Worm (Caenorhabditis elegans) whole organism, L1 larva: ENCODE results near the gene Y75B12B.10.

Experiments used
- C04F5.9 ChIP-seq: sonication (generic microtip); optimal IDR thresholded peaks from 2 replicates; lab custom pipeline; 2016; ENCODE audit warnings: missing genetic modification characterization, missing compliant biosample characterization
- C34B4.2 ChIP-seq: sonication (generic microtip); optimal IDR thresholded peaks from 2 replicates; lab custom pipeline; 2017; ENCODE audit warnings: mild to moderate bottlenecking, missing genetic modification characterization, missing compliant biosample characterization
- F16B12.6 ChIP-seq: fragments of 150-350 bp; optimal IDR thresholded peaks from 2 replicates; lab custom pipeline; 2014; ENCODE audit warnings: missing biosample characterization, missing genetic modification characterization
- Y116A8C.19 ChIP-seq: sonication (generic microtip); optimal IDR thresholded peaks from 2 replicates; lab custom pipeline; 2016; ENCODE audit warnings: missing compliant biosample characterization, missing genetic modification characterization, borderline replicate concordance
- aha-1 ChIP-seq: fragments of 150-350 bp; optimal IDR thresholded peaks from 2 replicates; lab custom pipeline; 2014; ENCODE audit warnings: missing biosample characterization, missing genetic modification characterization
- aly-2 ChIP-seq: fragments of 150-350 bp; optimal IDR thresholded peaks from 2 replicates; lab custom pipeline; 2014; ENCODE audit warnings: missing biosample characterization, missing genetic modification characterization
- ama-1 ChIP-seq: fragments of 150-350 bp; optimal IDR thresholded peaks from 2 replicates; lab custom pipeline; 2014
- blmp-1 ChIP-seq: fragments of 150-350 bp; optimal IDR thresholded peaks from 2 replicates; lab custom pipeline; 2014; ENCODE audit warnings: missing biosample characterization, missing genetic modification characterization
- ceh-8 ChIP-seq: fragments of 200-800 bp; sonication (Bioruptor generic); optimal IDR thresholded peaks from 2 replicates; lab custom pipeline; 2018; ENCODE audit warnings: mild to moderate bottlenecking, missing genetic modification characterization, moderate library complexity, missing compliant biosample characterization
- ceh-82 ChIP-seq, 3 experiments: fragments of 150-350 bp in 1 of 3; sonication (generic microtip) in 2 of 3; optimal IDR thresholded peaks; 2 replicates each; lab custom pipeline; 2014 to 2017; ENCODE audit warnings: missing biosample characterization in 3 of 3, missing genetic modification characterization in 3 of 3
- ces-1 ChIP-seq: fragments of 150-350 bp; optimal IDR thresholded peaks from 2 replicates; lab custom pipeline; 2014; ENCODE audit warnings: missing biosample characterization, missing genetic modification reagents, missing genetic modification characterization
- dpl-1 ChIP-seq, 3 experiments: fragments of 150-350 bp in 2 of 3; sonication (generic microtip) in 1 of 3; optimal IDR thresholded peaks; 2 replicates each; lab custom pipeline; 2014 to 2017; ENCODE audit warnings: missing biosample characterization in 3 of 3, missing genetic modification characterization in 3 of 3, missing genetic modification reagents in 3 of 3
- efl-3 ChIP-seq: fragments of 200-800 bp; sonication (Bioruptor generic); optimal IDR thresholded peaks from 2 replicates; lab custom pipeline; 2018; ENCODE audit warnings: mild to moderate bottlenecking, missing genetic modification characterization, missing compliant biosample characterization
- elt-2 ChIP-seq: sonication (generic microtip); optimal IDR thresholded peaks from 2 replicates; lab custom pipeline; 2016; ENCODE audit warnings: missing genetic modification characterization, mild to moderate bottlenecking, inconsistent platforms, missing compliant biosample characterization, missing genetic modification reagents
- ets-5 ChIP-seq: fragments of 200-800 bp; sonication (Bioruptor generic); IDR thresholded peaks from 2 replicates; pipeline ENCODE4 v1.3.6; 2022; ENCODE audit warnings: missing genetic modification characterization, missing compliant biosample characterization
- fkh-10 ChIP-seq: sonication (generic microtip); optimal IDR thresholded peaks from 2 replicates; lab custom pipeline; 2017; ENCODE audit warnings: missing biosample characterization, missing genetic modification reagents, missing genetic modification characterization
- fkh-4 ChIP-seq: sonication (generic microtip); optimal IDR thresholded peaks from 2 replicates; lab custom pipeline; 2016; ENCODE audit warnings: missing compliant biosample characterization, missing genetic modification characterization, borderline replicate concordance
- fos-1 ChIP-seq: fragments of 150-350 bp; optimal IDR thresholded peaks from 2 replicates; lab custom pipeline; 2014; ENCODE audit warnings: missing biosample characterization, missing genetic modification characterization
- grh-1 ChIP-seq: fragments of 200-800 bp; sonication (Bioruptor generic); IDR thresholded peaks from 2 replicates; pipeline ENCODE4 v1.3.6; 2022; ENCODE audit warnings: missing genetic modification reagents, missing genetic modification characterization, missing compliant biosample characterization
- hlh-17 ChIP-seq: fragments of 200-800 bp; sonication (Bioruptor generic); optimal IDR thresholded peaks from 2 replicates; lab custom pipeline; 2018; ENCODE audit warnings: missing genetic modification characterization, mild to moderate bottlenecking, missing compliant biosample characterization, moderate library complexity, borderline replicate concordance
- hlh-4 ChIP-seq: sonication (generic microtip); optimal IDR thresholded peaks from 2 replicates; lab custom pipeline; 2016; ENCODE audit warnings: mild to moderate bottlenecking, missing genetic modification characterization, missing compliant biosample characterization
- irx-1 ChIP-seq: sonication (generic microtip); optimal IDR thresholded peaks from 2 replicates; lab custom pipeline; 2016; ENCODE audit warnings: missing genetic modification characterization, missing compliant biosample characterization
- isw-1 ChIP-seq: fragments of 200-800 bp; sonication (Bioruptor generic); IDR thresholded peaks from 2 replicates; pipeline ENCODE4 v1.3.6; 2022; ENCODE audit warnings: missing genetic modification characterization, missing compliant biosample characterization
- jun-1 ChIP-seq: fragments of 150-350 bp; optimal IDR thresholded peaks from 2 replicates; lab custom pipeline; 2014; ENCODE audit warnings: missing biosample characterization, missing genetic modification reagents, missing genetic modification characterization
- lin-13 ChIP-seq: fragments of 150-350 bp; optimal IDR thresholded peaks from 2 replicates; lab custom pipeline; 2014; ENCODE audit warnings: missing biosample characterization, missing genetic modification reagents, missing genetic modification characterization
- lin-14 ChIP-seq: fragments of 200-800 bp; sonication (Bioruptor generic); optimal IDR thresholded peaks from 2 replicates; lab custom pipeline; 2018; ENCODE audit warnings: mild to moderate bottlenecking, missing genetic modification characterization, moderate library complexity, missing compliant biosample characterization
- lin-15B ChIP-seq: fragments of 150-350 bp; sonication (generic microtip); optimal IDR thresholded peaks from 3 replicates; lab custom pipeline; 2014; ENCODE audit warnings: missing biosample characterization, missing genetic modification characterization
- lin-35 ChIP-seq, 2 experiments: fragments of 150-350 bp; optimal IDR thresholded peaks; 2 replicates each; lab custom pipeline; 2014; ENCODE audit warnings: missing biosample characterization in 2 of 2, missing genetic modification characterization in 2 of 2, missing genetic modification reagents in 2 of 2
- lin-39 ChIP-seq: fragments of 150-350 bp; optimal IDR thresholded peaks from 2 replicates; lab custom pipeline; 2014; ENCODE audit warnings: missing biosample characterization, missing genetic modification reagents, missing genetic modification characterization
- lir-3 ChIP-seq: sonication (generic microtip); optimal IDR thresholded peaks from 2 replicates; lab custom pipeline; 2016; ENCODE audit warnings: mild to moderate bottlenecking, missing genetic modification characterization, moderate library complexity, missing compliant biosample characterization; ENCODE audit not compliant: poor library complexity
- mab-9 ChIP-seq: fragments of 200-800 bp; sonication (Bioruptor generic); IDR thresholded peaks from 2 replicates; pipeline ENCODE4 v1.3.6; 2022; ENCODE audit warnings: missing genetic modification reagents, missing genetic modification characterization, missing compliant biosample characterization
- mdl-1 ChIP-seq, 2 experiments: fragments of 150-350 bp; optimal IDR thresholded peaks; 2 replicates each; lab custom pipeline; 2014 to 2017; ENCODE audit warnings: missing biosample characterization in 2 of 2, missing genetic modification characterization in 2 of 2, inconsistent platforms in 1 of 2
- mef-2 ChIP-seq: fragments of 150-350 bp; optimal IDR thresholded peaks from 2 replicates; lab custom pipeline; 2014; ENCODE audit warnings: missing biosample characterization, missing genetic modification characterization
- nhr-11 ChIP-seq: fragments of 150-350 bp; optimal IDR thresholded peaks from 2 replicates; lab custom pipeline; 2014; ENCODE audit warnings: missing biosample characterization, missing genetic modification characterization
- nhr-237 ChIP-seq: fragments of 150-350 bp; optimal IDR thresholded peaks from 2 replicates; lab custom pipeline; 2014; ENCODE audit warnings: missing biosample characterization, missing genetic modification characterization
- nhr-47 ChIP-seq: sonication (generic microtip); optimal IDR thresholded peaks from 2 replicates; lab custom pipeline; 2016; ENCODE audit warnings: mild to moderate bottlenecking, missing genetic modification characterization, moderate library complexity, missing compliant biosample characterization
- nhr-71 ChIP-seq: sonication (generic microtip); optimal IDR thresholded peaks from 2 replicates; lab custom pipeline; 2016; ENCODE audit warnings: mild to moderate bottlenecking, missing genetic modification characterization, moderate library complexity, missing compliant biosample characterization
- nhr-76 ChIP-seq: sonication (generic microtip); optimal IDR thresholded peaks from 2 replicates; lab custom pipeline; 2017; ENCODE audit warnings: missing biosample characterization, missing genetic modification characterization
- nhr-84 ChIP-seq: sonication (generic microtip); optimal IDR thresholded peaks from 2 replicates; lab custom pipeline; 2017; ENCODE audit warnings: missing biosample characterization, missing genetic modification characterization
- pag-3 ChIP-seq: sonication (generic microtip); optimal IDR thresholded peaks from 2 replicates; lab custom pipeline; 2017; ENCODE audit warnings: missing genetic modification characterization, mild to moderate bottlenecking, missing compliant biosample characterization, antibody characterized with exemption, borderline replicate concordance; ENCODE audit not compliant: insufficient read depth
- skn-1 ChIP-seq: fragments of 150-350 bp; optimal IDR thresholded peaks from 2 replicates; lab custom pipeline; 2014; ENCODE audit warnings: missing biosample characterization, missing genetic modification characterization
- snu-23 ChIP-seq: sonication (generic microtip); optimal IDR thresholded peaks from 2 replicates; lab custom pipeline; 2016; ENCODE audit warnings: missing genetic modification characterization, missing compliant biosample characterization
- sox-4 ChIP-seq: sonication (generic microtip); optimal IDR thresholded peaks from 2 replicates; lab custom pipeline; 2016; ENCODE audit warnings: missing genetic modification characterization, missing compliant biosample characterization
- sptf-1 ChIP-seq: fragments of 150-350 bp; optimal IDR thresholded peaks from 2 replicates; lab custom pipeline; 2014; ENCODE audit warnings: missing biosample characterization, missing genetic modification characterization
- sup-37 ChIP-seq: fragments of 200-800 bp; sonication (Bioruptor generic); optimal IDR thresholded peaks from 2 replicates; lab custom pipeline; 2018; ENCODE audit warnings: mild to moderate bottlenecking, missing genetic modification characterization, missing compliant biosample characterization
- swsn-7 ChIP-seq: sonication (generic microtip); optimal IDR thresholded peaks from 2 replicates; lab custom pipeline; 2016; ENCODE audit warnings: missing genetic modification characterization, missing compliant biosample characterization
- tbx-2 ChIP-seq: sonication (generic microtip); optimal IDR thresholded peaks from 2 replicates; lab custom pipeline; 2016; ENCODE audit warnings: missing genetic modification characterization, missing compliant biosample characterization
- tlp-1 ChIP-seq: fragments of 150-350 bp; optimal IDR thresholded peaks from 2 replicates; lab custom pipeline; 2014; ENCODE audit warnings: missing biosample characterization, missing genetic modification characterization
- unc-130 ChIP-seq: fragments of 150-350 bp; optimal IDR thresholded peaks from 2 replicates; lab custom pipeline; 2017; ENCODE audit warnings: missing biosample characterization, missing genetic modification characterization, inconsistent platforms
- unc-62 ChIP-seq: fragments of 150-350 bp; optimal IDR thresholded peaks from 2 replicates; lab custom pipeline; 2014; ENCODE audit warnings: missing biosample characterization, missing genetic modification reagents, missing genetic modification characterization
- vab-15 ChIP-seq: sonication (generic microtip); optimal IDR thresholded peaks from 2 replicates; lab custom pipeline; 2017; ENCODE audit warnings: missing genotype, mild to moderate bottlenecking, missing genetic modification characterization, missing compliant biosample characterization
- zag-1 ChIP-seq: fragments of 150-350 bp; optimal IDR thresholded peaks from 2 replicates; lab custom pipeline; 2014; ENCODE audit warnings: missing biosample characterization, missing genetic modification characterization
- ztf-4 ChIP-seq: fragments of 150-350 bp; optimal IDR thresholded peaks from 2 replicates; lab custom pipeline; 2014; ENCODE audit warnings: missing biosample characterization, missing genetic modification characterization

Gene Y75B12B.10

ce11 chrV:15189567-15189966, 10.3 kb upstream of the Y75B12B.10 start, which contains the start of gene cyn-3 (continued):
- TF ChIP-seq ceh-8, result peak; percentile 10
- peak; percentile 56 for TF ChIP-seq aha-1 (tag; lab: Kevin White, UChicago)
- TF ChIP-seq vab-15 (tag; lab: Kevin White, UChicago), result peak; percentile 57
- TF ChIP-seq sptf-1, result no peak
- TF ChIP-seq elt-2 (tag; lab: Kevin White, UChicago), result peak; percentile 37
- TF ChIP-seq fkh-10, result peak; percentile 56
- no peak for TF ChIP-seq ets-5 (GFP tag; lab: Robert Waterston, UW)
- no peak for TF ChIP-seq hlh-17 (GFP tag; lab: Kevin White, UChicago)
- peak; percentile 91 for TF ChIP-seq blmp-1 (tag; lab: Kevin White, UChicago)
- TF ChIP-seq unc-62 (GFP tag; lab: Kevin White, UChicago), result no peak
- TF ChIP-seq nhr-11 (tag; lab: Kevin White, UChicago), result peak; percentile 50
- peak; percentile 66 for TF ChIP-seq ama-1
- TF ChIP-seq nhr-84 (tag; lab: Kevin White, UChicago), result no peak
- TF ChIP-seq snu-23 (GFP tag; lab: Kevin White, UChicago), result peak; percentile 96
- peak; percentile 83 for TF ChIP-seq aly-2 (tag; lab: Kevin White, UChicago)
- TF ChIP-seq lin-15B (tag; lab: Kevin White, UChicago), result peak; percentile 96
- TF ChIP-seq sup-37, result peak; percentile 32
- no peak for TF ChIP-seq pag-3
- TF ChIP-seq nhr-237 (tag; lab: Kevin White, UChicago), result peak; percentile 77
- TF ChIP-seq lin-13, result peak; percentile 89
- peak; percentile 88 for TF ChIP-seq jun-1 (tag; lab: Kevin White, UChicago)
- peak; percentile 94 for TF ChIP-seq tbx-2 (tag; lab: Kevin White, UChicago)
- 0 out of 2 replicates have a peak, but pooled peaks have one; percentile 26 for TF ChIP-seq mab-9
- TF ChIP-seq C34B4.2 (tag; lab: Kevin White, UChicago), result no peak
- TF ChIP-seq efl-3 (GFP tag; lab: Kevin White, UChicago), result no peak
- TF ChIP-seq mef-2 (tag; lab: Kevin White, UChicago), result peak; percentile 73
- TF ChIP-seq ces-1, result no peak
- no peak for TF ChIP-seq hlh-4
- TF ChIP-seq dpl-1 (GFP tag; optimal IDR thresholded peaks at IDR 0.05; lab: Kevin White, UChicago), result peak; percentile 99
- TF ChIP-seq unc-130, result peak; percentile 83
- peak; percentile 86 for TF ChIP-seq lin-39 (tag; lab: Kevin White, UChicago)
- TF ChIP-seq zag-1 (tag; lab: Kevin White, UChicago), result no peak
- peak; percentile 91 for TF ChIP-seq isw-1
- TF ChIP-seq swsn-7, result peak; percentile 90
- TF ChIP-seq skn-1, result peak; percentile 90
- TF ChIP-seq nhr-47 (tag; lab: Kevin White, UChicago), result peak; percentile 95
- peak; percentile 100 for TF ChIP-seq lin-35 (GFP tag; optimal IDR thresholded peaks at IDR 0.05; lab: Kevin White, UChicago)
- TF ChIP-seq Y116A8C.19 (tag; lab: Kevin White, UChicago), result no peak
- TF ChIP-seq fos-1 (tag; lab: Kevin White, UChicago), result peak; percentile 90
- TF ChIP-seq, all 84 proteins: peak for 60

- TF ChIP-seq tlp-1 (tag; lab: Kevin White, UChicago) (no peak), F16B12.6 (peak; percentile 34), mdl-1 (tag; optimal IDR thresholded peaks at IDR 0.05; lab: Kevin White, UChicago) (peak in 1 of 2 experiments; percentile 51), sox-4 (no peak), lin-14 (GFP tag; lab: Kevin White, UChicago) (peak; percentile 63), grh-1 (GFP tag; lab: Robert Waterston, UW) (peak; percentile 43; the same call in 1 of the 2 replicates), nhr-76 (tag; lab: Kevin White, UChicago) (no peak), fkh-10 (no peak), jun-1 (tag; lab: Kevin White, UChicago) (peak; percentile 45), lin-35 (GFP tag; optimal IDR thresholded peaks at IDR 0.05; lab: Kevin White, UChicago) (peak; percentile 73 to 89), fkh-4 (tag; lab: Kevin White, UChicago) (peak; percentile 9), lin-13 (peak; percentile 34), ceh-82 (tag; optimal IDR thresholded peaks at IDR 0.05; lab: Kevin White, UChicago) (peak; percentile 33 to 64 (median 37)), skn-1 (peak; percentile 67), unc-130 (no peak), nhr-71 (peak; percentile 87), lir-3 (peak; percentile 51), mef-2 (tag; lab: Kevin White, UChicago) (peak; percentile 39), irx-1 (tag; lab: Kevin White, UChicago) (peak; percentile 28), nhr-47 (tag; lab: Kevin White, UChicago) (peak; percentile 83), C04F5.9 (tag; lab: Kevin White, UChicago) (peak; percentile 24), sptf-1 (no peak), ztf-4 (tag; lab: Kevin White, UChicago) (peak; percentile 78)
Measured at ce11 chrV:15190903-15191302, 9.0 kb upstream of the Y75B12B.10 start, which contains the start of gene Y75B12B.11. Gene Y75B12B.11, plus strand, starts transcription at chrV:15191296.
